Worm (Caenorhabditis elegans) whole organism, L4 larva: ENCODE measurements around the gene anoh-2.

Experiments used
- D1046.2 ChIP-seq: fragments of 200-800 bp; sonication (Bioruptor generic); IDR thresholded peaks from 2 replicates; pipeline ENCODE4 v1.3.6; 2022; ENCODE audit warnings: missing genetic modification characterization, missing compliant biosample characterization
- F44E2.7 ChIP-seq: fragments of 200-800 bp; sonication (Bioruptor generic); IDR thresholded peaks from 2 replicates; pipeline ENCODE4 v2.1.2; 2022; ENCODE audit warnings: missing genetic modification characterization, missing compliant biosample characterization
- Y105C5A.15 ChIP-seq: fragments of 200-800 bp; sonication (Bioruptor generic); IDR thresholded peaks from 2 replicates; pipeline ENCODE4 v1.3.6; 2022; ENCODE audit warnings: missing genetic modification characterization, missing compliant biosample characterization
- Y75B8A.6 ChIP-seq: fragments of 200-800 bp; sonication (Bioruptor generic); IDR thresholded peaks from 2 replicates; pipeline ENCODE4 v1.3.6; 2022; ENCODE audit warnings: missing genetic modification reagents, missing genetic modification characterization, missing compliant biosample characterization
- aha-1 ChIP-seq: fragments of 150-350 bp; peaks from one replicate; lab custom pipeline; 2014; ENCODE audit warnings: missing biosample characterization, missing genetic modification characterization
- aly-2 ChIP-seq: sonication (generic microtip); optimal IDR thresholded peaks from 2 replicates; lab custom pipeline; 2018; ENCODE audit warnings: missing biosample characterization, missing genetic modification characterization
- daf-16 ChIP-seq, 3 experiments: sonication (generic microtip); optimal IDR thresholded peaks; 2 replicates each; lab custom pipeline; 2016 to 2017; ENCODE audit warnings: missing genetic modification characterization in 3 of 3, missing genetic modification reagents in 3 of 3, mild to moderate bottlenecking in 2 of 3, missing compliant biosample characterization in 2 of 3, missing biosample characterization in 1 of 3, moderate library complexity in 1 of 3
- dmd-6 ChIP-seq: fragments of 200-800 bp; sonication (Bioruptor generic); IDR thresholded peaks from 2 replicates; pipeline ENCODE4 v1.3.6; 2022; ENCODE audit warnings: missing genetic modification reagents, missing genetic modification characterization, missing compliant biosample characterization
- dmd-9 ChIP-seq: fragments of 200-800 bp; sonication (Bioruptor generic); IDR thresholded peaks from 2 replicates; pipeline ENCODE4 v1.3.6; 2022; ENCODE audit warnings: missing genetic modification reagents, missing genetic modification characterization, missing compliant biosample characterization
- duxl-1 ChIP-seq: sonication (generic microtip); optimal IDR thresholded peaks from 2 replicates; lab custom pipeline; 2016; ENCODE audit warnings: mild to moderate bottlenecking, missing genetic modification characterization, moderate library complexity, missing compliant biosample characterization; ENCODE audit not compliant: poor library complexity
- egl-27 ChIP-seq: sonication (generic microtip); optimal IDR thresholded peaks from 3 replicates; lab custom pipeline; 2017; ENCODE audit warnings: missing biosample characterization, missing genetic modification reagents, missing genetic modification characterization
- egl-43 ChIP-seq: fragments of 200-800 bp; sonication (Bioruptor generic); IDR thresholded peaks from 2 replicates; pipeline ENCODE4 v1.3.6; 2022; ENCODE audit warnings: missing genetic modification reagents, missing genetic modification characterization, missing compliant biosample characterization
- gei-8 ChIP-seq: fragments of 200-800 bp; sonication (Bioruptor generic); optimal IDR thresholded peaks from 2 replicates; lab custom pipeline; 2018; ENCODE audit warnings: mild to moderate bottlenecking, missing genetic modification characterization, missing compliant biosample characterization
- hif-1 ChIP-seq, 2 experiments: sonication (generic microtip); optimal IDR thresholded peaks; 2 replicates each; lab custom pipeline; 2016 to 2017; ENCODE audit warnings: missing compliant biosample characterization in 2 of 2, missing genetic modification characterization in 2 of 2, missing genetic modification reagents in 2 of 2, missing genotype in 2 of 2, mild to moderate bottlenecking in 1 of 2
- hlh-11 ChIP-seq: fragments of 200-800 bp; sonication (Bioruptor generic); optimal IDR thresholded peaks from 2 replicates; lab custom pipeline; 2018; ENCODE audit warnings: mild to moderate bottlenecking, missing genetic modification characterization, missing compliant biosample characterization
- hlh-30 ChIP-seq: sonication (generic microtip); optimal IDR thresholded peaks from 2 replicates; lab custom pipeline; 2017; ENCODE audit warnings: antibody characterized with exemption, mild to moderate bottlenecking, missing genetic modification characterization, missing compliant biosample characterization; ENCODE audit not compliant: insufficient read depth
- hmg-1.1 ChIP-seq: fragments of 200-800 bp; sonication (Bioruptor generic); IDR thresholded peaks from 2 replicates; pipeline ENCODE4 v1.3.6; 2022; ENCODE audit warnings: missing genetic modification reagents, missing genetic modification characterization, missing compliant biosample characterization
- jun-1 ChIP-seq: fragments of 150-350 bp; optimal IDR thresholded peaks from 2 replicates; lab custom pipeline; 2014; ENCODE audit warnings: missing biosample characterization, missing genetic modification reagents, missing genetic modification characterization
- lim-7 ChIP-seq: fragments of 200-800 bp; sonication (Bioruptor generic); IDR thresholded peaks from 2 replicates; pipeline ENCODE4 v1.3.6; 2022; ENCODE audit warnings: missing genetic modification characterization, missing compliant biosample characterization
- lir-3 ChIP-seq: sonication (generic microtip); optimal IDR thresholded peaks from 2 replicates; lab custom pipeline; 2016; ENCODE audit warnings: mild to moderate bottlenecking, missing genetic modification characterization, missing compliant biosample characterization
- lsy-2 ChIP-seq, 2 experiments: fragments of 150-350 bp in 1 of 2; sonication (generic microtip) in 1 of 2; optimal IDR thresholded peaks; 2 replicates each; lab custom pipeline; 2014 to 2017; ENCODE audit warnings: missing biosample characterization in 2 of 2, missing genetic modification characterization in 2 of 2
- madf-5 ChIP-seq, 2 experiments: fragments of 200-800 bp; sonication (Bioruptor generic); IDR thresholded peaks; 2 replicates each; pipeline ENCODE4 v1.3.6; 2022; ENCODE audit warnings: missing compliant biosample characterization in 2 of 2, missing genetic modification characterization in 2 of 2
- madf-9 ChIP-seq: fragments of 200-800 bp; sonication (Bioruptor generic); conservative IDR thresholded peaks from 2 replicates; pipeline ENCODE4 v1.3.6; 2022; ENCODE audit warnings: missing genetic modification reagents, missing genetic modification characterization, missing compliant biosample characterization
- mdl-1 ChIP-seq, 2 experiments: fragments of 150-350 bp in 1 of 2; sonication (generic microtip) in 1 of 2; optimal IDR thresholded peaks; 2 replicates each; lab custom pipeline; 2014 to 2017; ENCODE audit warnings: missing biosample characterization in 2 of 2, missing genetic modification characterization in 2 of 2
- mep-1 ChIP-seq: fragments of 150-350 bp; sonication (generic microtip); optimal IDR thresholded peaks from 3 replicates; lab custom pipeline; 2014; ENCODE audit warnings: missing biosample characterization, missing genetic modification characterization
- mes-2 ChIP-seq: sonication (generic microtip); optimal IDR thresholded peaks from 2 replicates; lab custom pipeline; 2016; ENCODE audit warnings: missing genotype, mild to moderate bottlenecking, missing genetic modification characterization, missing compliant biosample characterization; ENCODE audit not compliant: poor library complexity, severe bottlenecking
- nhr-25 ChIP-seq: sonication (generic microtip); optimal IDR thresholded peaks from 2 replicates; lab custom pipeline; 2017; ENCODE audit warnings: missing genetic modification characterization, mild to moderate bottlenecking, missing compliant biosample characterization, antibody characterized with exemption, moderate library complexity, borderline replicate concordance; ENCODE audit not compliant: insufficient read depth
- nhr-77 ChIP-seq: fragments of 150-350 bp; optimal IDR thresholded peaks from 2 replicates; lab custom pipeline; 2014; ENCODE audit warnings: missing biosample characterization, missing genetic modification characterization
- pqm-1 ChIP-seq: sonication (generic microtip); optimal IDR thresholded peaks from 2 replicates; lab custom pipeline; 2017; ENCODE audit warnings: missing biosample characterization, missing genetic modification characterization
- snpc-1.2 ChIP-seq: fragments of 200-800 bp; sonication (Bioruptor generic); IDR thresholded peaks from 2 replicates; pipeline ENCODE4 v1.3.6; 2022; ENCODE audit warnings: missing genetic modification reagents, missing genetic modification characterization, missing compliant biosample characterization
- unc-62 ChIP-seq, 3 experiments: fragments of 150-350 bp in 1 of 3; sonication (generic microtip); optimal IDR thresholded peaks in 2 of 3; peaks in 1 of 3; 1 replicate in 1 of 3; 2 replicates in 2 of 3; lab custom pipeline; 2014 to 2017; ENCODE audit warnings: missing biosample characterization in 3 of 3, missing genetic modification characterization in 3 of 3, missing genetic modification reagents in 3 of 3, missing genotype in 1 of 3
- vab-7 ChIP-seq: fragments of 200-800 bp; sonication (Bioruptor generic); IDR thresholded peaks from 2 replicates; pipeline ENCODE4 v1.3.6; 2022; ENCODE audit warnings: missing genetic modification reagents, missing genetic modification characterization, missing compliant biosample characterization
- zfp-2 ChIP-seq: sonication (generic microtip); optimal IDR thresholded peaks from 2 replicates; lab custom pipeline; 2016; ENCODE audit warnings: mild to moderate bottlenecking, missing genetic modification characterization, missing compliant biosample characterization
- zip-11 ChIP-seq: fragments of 200-800 bp; sonication (Bioruptor generic); IDR thresholded peaks from 2 replicates; pipeline ENCODE4 v1.3.6; 2022; ENCODE audit warnings: missing genetic modification characterization, missing compliant biosample characterization

anoh-2 gene

ce11 chrIV:14610942-14611724 is 47.0 kb upstream of the anoh-2 start (continued):
- TF ChIP-seq aly-2 (tag; lab: Kevin White, UChicago) (no peak), Y105C5A.15 (GFP tag; lab: Robert Waterston, UW) (0 out of 2 replicates have a peak, but pooled peaks have one; percentile 52), madf-9 (GFP tag; lab: Robert Waterston, UW) (no peak), zip-11 (GFP tag; lab: Robert Waterston, UW) (no peak), snpc-1.2 (GFP tag; lab: Robert Waterston, UW) (peak; percentile 99), hlh-11 (tag; lab: Kevin White, UChicago) (peak; percentile 84), lir-3 (peak; percentile 33), duxl-1 (tag; lab: Kevin White, UChicago) (peak; percentile 38), egl-27 (no peak), lsy-2 (tag; optimal IDR thresholded peaks at IDR 0.05; lab: Kevin White, UChicago) (peak; percentile 36 to 61), mdl-1 (tag; optimal IDR thresholded peaks at IDR 0.05; lab: Kevin White, UChicago) (peak; percentile 21 to 58), egl-43 (GFP tag; lab: Robert Waterston, UW) (0 out of 2 replicates have a peak, but pooled peaks have one; percentile 27), D1046.2 (GFP tag; lab: Robert Waterston, UW) (0 out of 2 replicates have a peak, but pooled peaks have one; percentile 3), pqm-1 (peak; percentile 40), lim-7 (GFP tag; lab: Robert Waterston, UW) (no peak), zfp-2 (tag; lab: Kevin White, UChicago) (no peak), jun-1 (tag; lab: Kevin White, UChicago) (peak; percentile 32), madf-5 (GFP tag; IDR thresholded peaks at IDR 0.05; lab: Robert Waterston, UW) (0 out of 4 replicates have a peak, but pooled peaks of 1 of the 2 experiments have one; percentile 34), hif-1 (tag; optimal IDR thresholded peaks at IDR 0.05; lab: Kevin White, UChicago) (peak in 1 of 2 experiments; percentile 30), daf-16 (GFP tag; optimal IDR thresholded peaks at IDR 0.05; lab: Kevin White, UChicago) (peak; percentile 47 to 51), daf-16 (tag; optimal IDR thresholded peaks at IDR 0.05; lab: Kevin White, UChicago) (peak; percentile 80), dmd-9 (GFP tag; lab: Robert Waterston, UW) (no peak; the same call in 1 of the 2 replicates), hlh-30 (tag; lab: Kevin White, UChicago) (peak; percentile 83), vab-7 (GFP tag; lab: Robert Waterston, UW) (0 out of 2 replicates have a peak, but pooled peaks have one; percentile 14), F44E2.7 (no peak), mes-2 (peak; percentile 45), mep-1 (tag; lab: Kevin White, UChicago) (peak; percentile 73), hmg-1.1 (GFP tag; lab: Robert Waterston, UW) (peak; percentile 7; the same call in 1 of the 2 replicates), dmd-6 (peak; percentile 95)
- TF ChIP-seq, all 104 proteins: peak for 41

ce11 chrIV:14611892-14612497 is 46.1 kb upstream of the anoh-2 start:
- peak in 1 of 2 experiments; percentile 95 for TF ChIP-seq unc-62 (GFP tag; optimal IDR thresholded peaks at IDR 0.05 in 1 of 2; lab: Kevin White, UChicago)
- no peak for TF ChIP-seq unc-62 (tag; optimal IDR thresholded peaks at IDR 0.05; lab: Kevin White, UChicago)
- TF ChIP-seq dmd-6 = 0 out of 2 replicates have a peak, but pooled peaks have one; percentile 5
- TF ChIP-seq nhr-25 (tag; lab: Kevin White, UChicago) = peak; percentile 53
- no peak for TF ChIP-seq gei-8
- no peak for TF ChIP-seq nhr-77 (tag; lab: Kevin White, UChicago)
- no peak for TF ChIP-seq lir-3
- no peak for TF ChIP-seq hlh-11 (tag; lab: Kevin White, UChicago)
- TF ChIP-seq aha-1 (tag; lab: Kevin White, UChicago) = peak; percentile 75
- TF ChIP-seq madf-9 (GFP tag; lab: Robert Waterston, UW) = no peak
- TF ChIP-seq Y75B8A.6 (GFP tag; lab: Robert Waterston, UW) = no peak
- peak; percentile 81 for TF ChIP-seq hlh-30 (tag; lab: Kevin White, UChicago)
